Fruit fly (Drosophila melanogaster) whole organism, prepupa: Measurements from ENCODE around the gene sog.

ENCODE experiments used
- CG10631 ChIP-seq: fragments of 200-800 bp; sonication (Bioruptor generic); optimal IDR thresholded peaks from 2 replicates; lab custom pipeline; 2016; ENCODE audit warnings: missing biosample characterization, missing genetic modification characterization
- CG11294 ChIP-seq: fragments of 200-800 bp; sonication (Bioruptor generic); IDR thresholded peaks from 2 replicates; pipeline ENCODE4 v1.3.6; 2022; ENCODE audit warnings: missing biosample characterization, missing genetic modification characterization
- CG11762 ChIP-seq: fragments of 200-800 bp; sonication (Bioruptor generic); optimal IDR thresholded peaks from 3 replicates; lab custom pipeline; 2016; ENCODE audit warnings: missing biosample characterization, missing genetic modification characterization; ENCODE audit not compliant: insufficient read depth
- CG11902 ChIP-seq: fragments of 200-800 bp; sonication (Bioruptor generic); optimal IDR thresholded peaks from 3 replicates; lab custom pipeline; 2016; ENCODE audit warnings: missing biosample characterization, missing genetic modification characterization
- CG15336 ChIP-seq: fragments of 200-800 bp; sonication (Bioruptor generic); IDR thresholded peaks from 2 replicates; pipeline ENCODE4 v1.3.6; 2022; ENCODE audit warnings: missing biosample characterization, missing genetic modification characterization
- CG1621 ChIP-seq: fragments of 200-800 bp; sonication (Bioruptor generic); optimal IDR thresholded peaks from 3 replicates; lab custom pipeline; 2018; ENCODE audit warnings: missing biosample characterization, mild to moderate bottlenecking, missing genetic modification characterization
- CG16779 ChIP-seq: fragments of 200-800 bp; sonication (Bioruptor generic); optimal IDR thresholded peaks from 3 replicates; lab custom pipeline; 2017; ENCODE audit warnings: missing biosample characterization, mild to moderate bottlenecking, missing genetic modification characterization
- CG31627 ChIP-seq: fragments of 200-800 bp; sonication (Bioruptor generic); optimal IDR thresholded peaks from 3 replicates; lab custom pipeline; 2016; ENCODE audit warnings: missing biosample characterization, missing genetic modification characterization
- CG32006 ChIP-seq: fragments of 200-800 bp; sonication (Bioruptor generic); optimal IDR thresholded peaks from 3 replicates; lab custom pipeline; 2017; ENCODE audit warnings: missing biosample characterization, mild to moderate bottlenecking, missing genetic modification characterization
- CG3919 ChIP-seq: fragments of 200-800 bp; sonication (Bioruptor generic); optimal IDR thresholded peaks from 3 replicates; lab custom pipeline; 2016; ENCODE audit warnings: missing biosample characterization, missing genetic modification characterization
- CG4318 ChIP-seq: fragments of 200-800 bp; sonication (Bioruptor generic); optimal IDR thresholded peaks from 3 replicates; lab custom pipeline; 2017; ENCODE audit warnings: missing biosample characterization, mild to moderate bottlenecking, missing genetic modification characterization
- CG6163 ChIP-seq: fragments of 200-800 bp; sonication (Bioruptor generic); IDR thresholded peaks from 3 replicates; pipeline ENCODE4 v1.3.6; 2022; ENCODE audit warnings: missing biosample characterization, missing genetic modification characterization
- CG6276 ChIP-seq: fragments of 200-800 bp; sonication (Bioruptor generic); optimal IDR thresholded peaks from 2 replicates; lab custom pipeline; 2017; ENCODE audit warnings: missing biosample characterization, mild to moderate bottlenecking, missing genetic modification characterization
- CG6792 ChIP-seq: fragments of 200-800 bp; sonication (Bioruptor generic); optimal IDR thresholded peaks from 3 replicates; lab custom pipeline; 2016; ENCODE audit warnings: missing biosample characterization, missing genetic modification characterization
- CG6808 ChIP-seq: fragments of 200-800 bp; sonication (Bioruptor generic); optimal IDR thresholded peaks from 3 replicates; lab custom pipeline; 2017; ENCODE audit warnings: missing biosample characterization, missing genetic modification characterization, mild to moderate bottlenecking, moderate library complexity, missing genetic modification reagents
- CG7368 ChIP-seq: fragments of 200-800 bp; sonication (Bioruptor generic); optimal IDR thresholded peaks from 3 replicates; lab custom pipeline; 2016; ENCODE audit warnings: missing biosample characterization, missing genetic modification characterization
- CG8119 ChIP-seq: fragments of 200-800 bp; sonication (Bioruptor generic); IDR thresholded peaks from 3 replicates; pipeline ENCODE4 v1.3.6; 2022; ENCODE audit warnings: missing biosample characterization, missing genetic modification characterization
- CG8319 ChIP-seq: fragments of 200-800 bp; sonication (Bioruptor generic); optimal IDR thresholded peaks from 3 replicates; lab custom pipeline; 2016; ENCODE audit warnings: missing biosample characterization, missing genetic modification characterization
- CG8632 ChIP-seq: fragments of 200-800 bp; sonication (Bioruptor generic); optimal IDR thresholded peaks from 3 replicates; lab custom pipeline; 2016; ENCODE audit warnings: missing biosample characterization, missing genetic modification characterization
- CG9139 ChIP-seq: fragments of 200-800 bp; sonication (Bioruptor generic); optimal IDR thresholded peaks from 3 replicates; lab custom pipeline; 2017; ENCODE audit warnings: missing biosample characterization, mild to moderate bottlenecking, missing genetic modification characterization
- Eip78C ChIP-seq: fragments of 200-800 bp; sonication (Bioruptor generic); peaks from one replicate; lab custom pipeline; 2016; ENCODE audit warnings: missing biosample characterization, missing genetic modification characterization
- Eip93F ChIP-seq: fragments of 200-800 bp; sonication (Bioruptor generic); optimal IDR thresholded peaks from 2 replicates; lab custom pipeline; 2016; ENCODE audit warnings: missing biosample characterization, mild to moderate bottlenecking, missing genetic modification characterization
- Ets21C ChIP-seq: fragments of 200-800 bp; sonication (Bioruptor generic); optimal IDR thresholded peaks from 3 replicates; lab custom pipeline; 2016; ENCODE audit warnings: missing biosample characterization, missing genetic modification characterization
- Ets96B ChIP-seq: fragments of 200-800 bp; optimal IDR thresholded peaks from 2 replicates; lab custom pipeline; 2019; ENCODE audit warnings: missing biosample characterization, mild to moderate bottlenecking, missing genetic modification characterization, moderate library complexity
- Gug ChIP-seq: fragments of 200-800 bp; sonication (Bioruptor generic); IDR thresholded peaks from 2 replicates; pipeline ENCODE4 v1.3.6; 2022; ENCODE audit warnings: missing biosample characterization, missing genetic modification characterization
- Hr38 ChIP-seq: sonication (Bioruptor generic); optimal IDR thresholded peaks from 2 replicates; lab custom pipeline; 2016; ENCODE audit warnings: missing biosample characterization, missing genetic modification characterization
- Hr39 ChIP-seq: fragments of 200-800 bp; sonication (Bioruptor generic); optimal IDR thresholded peaks from 2 replicates; lab custom pipeline; 2016; ENCODE audit warnings: missing biosample characterization, missing genetic modification characterization
- Lpt ChIP-seq: fragments of 200-800 bp; sonication (Bioruptor generic); optimal IDR thresholded peaks from 3 replicates; lab custom pipeline; 2016; ENCODE audit warnings: missing biosample characterization, missing genetic modification characterization
- Met ChIP-seq: fragments of 200-800 bp; sonication (Bioruptor generic); optimal IDR thresholded peaks from 3 replicates; lab custom pipeline; 2016; ENCODE audit warnings: missing biosample characterization, missing genetic modification characterization
- OdsH ChIP-seq: fragments of 200-800 bp; sonication (Bioruptor generic); optimal IDR thresholded peaks from 3 replicates; lab custom pipeline; 2016; ENCODE audit warnings: missing biosample characterization, missing genetic modification characterization
- Sox102F ChIP-seq: fragments of 200-800 bp; sonication (Bioruptor generic); optimal IDR thresholded peaks from 2 replicates; lab custom pipeline; 2016; ENCODE audit warnings: missing biosample characterization, mild to moderate bottlenecking, missing genetic modification characterization
- Sox14 ChIP-seq: fragments of 200-800 bp; sonication (Bioruptor generic); optimal IDR thresholded peaks from 3 replicates; lab custom pipeline; 2016; ENCODE audit warnings: missing biosample characterization, missing genetic modification characterization
- Sox15 ChIP-seq: fragments of 200-800 bp; sonication (Bioruptor generic); optimal IDR thresholded peaks from 3 replicates; lab custom pipeline; 2016; ENCODE audit warnings: missing biosample characterization, missing genetic modification characterization
- achi ChIP-seq: fragments of 200-800 bp; sonication (Bioruptor generic); optimal IDR thresholded peaks from 3 replicates; lab custom pipeline; 2016; ENCODE audit warnings: missing biosample characterization, missing genetic modification characterization
- acj6 ChIP-seq: fragments of 200-800 bp; sonication (Bioruptor generic); optimal IDR thresholded peaks from 3 replicates; lab custom pipeline; 2016; ENCODE audit warnings: missing biosample characterization, missing genetic modification characterization
- cyc ChIP-seq: fragments of 200-800 bp; sonication (Bioruptor generic); optimal IDR thresholded peaks from 3 replicates; lab custom pipeline; 2016; ENCODE audit warnings: missing biosample characterization, missing genetic modification characterization
- dac ChIP-seq: fragments of 200-800 bp; sonication (Bioruptor generic); optimal IDR thresholded peaks from 2 replicates; lab custom pipeline; 2017; ENCODE audit warnings: missing biosample characterization, mild to moderate bottlenecking, missing genetic modification characterization
- eg ChIP-seq: fragments of 200-800 bp; sonication (Bioruptor generic); IDR thresholded peaks from 3 replicates; pipeline ENCODE4 v1.3.6; 2022; ENCODE audit warnings: missing biosample characterization, missing genetic modification characterization
- fkh ChIP-seq: fragments of 200-800 bp; sonication (Bioruptor generic); optimal IDR thresholded peaks from 3 replicates; lab custom pipeline; 2017; ENCODE audit warnings: missing biosample characterization, mild to moderate bottlenecking, missing genetic modification characterization, moderate library complexity
- lz ChIP-seq: fragments of 200-800 bp; sonication (Bioruptor generic); optimal IDR thresholded peaks from 3 replicates; lab custom pipeline; 2016; ENCODE audit warnings: missing biosample characterization, missing genetic modification characterization
- net ChIP-seq: fragments of 200-800 bp; sonication (Bioruptor generic); optimal IDR thresholded peaks from 3 replicates; lab custom pipeline; 2016; ENCODE audit warnings: missing biosample characterization, missing genetic modification characterization
- pdm3 ChIP-seq: fragments of 200-800 bp; sonication (Bioruptor generic); optimal IDR thresholded peaks from 3 replicates; lab custom pipeline; 2016; ENCODE audit warnings: missing biosample characterization, missing genetic modification characterization
- ss ChIP-seq, 2 experiments: fragments of 200-800 bp; sonication (Bioruptor generic); optimal IDR thresholded peaks; 2 replicates in 1 of 2; 3 replicates in 1 of 2; lab custom pipeline; 2017 to 2018; ENCODE audit warnings: mild to moderate bottlenecking in 2 of 2, missing biosample characterization in 2 of 2, missing genetic modification characterization in 2 of 2, moderate library complexity in 1 of 2
- svp ChIP-seq: fragments of 200-800 bp; sonication (Bioruptor generic); peaks from one replicate; lab custom pipeline; 2016; ENCODE audit warnings: missing biosample characterization, missing genetic modification characterization
- topi ChIP-seq: fragments of 200-800 bp; sonication (Bioruptor generic); optimal IDR thresholded peaks from 3 replicates; lab custom pipeline; 2016; ENCODE audit warnings: missing biosample characterization, missing genetic modification characterization
- vri ChIP-seq: fragments of 200-800 bp; sonication (Bioruptor generic); optimal IDR thresholded peaks from 3 replicates; lab custom pipeline; 2016; ENCODE audit warnings: missing biosample characterization, mild to moderate bottlenecking, missing genetic modification characterization

The sog gene

dm6 chrX:15626279-15626678, 7.0 kb downstream of the sog start (continued):
- TF ChIP-seq Sox14 (no peak), CG4318 (no peak), CG8632 (GFP tag; lab: Kevin White, UChicago) (no peak), CG8119 (GFP tag; lab: Robert Waterston, UW) (peak; percentile 39; the same call in 2 of the 3 replicates), ss (GFP tag; optimal IDR thresholded peaks at IDR 0.05; lab: Kevin White, UChicago) (peak in 1 of 2 experiments; percentile 22), CG1621 (tag; lab: Kevin White, UChicago) (peak; percentile 39), CG32006 (GFP tag; lab: Kevin White, UChicago) (peak; percentile 2), Met (no peak), dac (no peak), CG6163 (GFP tag; lab: Robert Waterston, UW) (peak; percentile 57; the same call in 1 of the 3 replicates), pdm3 (GFP tag; lab: Kevin White, UChicago) (no peak), eg (GFP tag; lab: Robert Waterston, UW) (peak; percentile 72; the same call in 2 of the 3 replicates), CG3919 (GFP tag; lab: Kevin White, UChicago) (peak; percentile 29), Sox102F (GFP tag; lab: Kevin White, UChicago) (no peak), CG9139 (GFP tag; lab: Kevin White, UChicago) (no peak), Hr38 (GFP tag; lab: Kevin White, UChicago) (no peak), CG6276 (no peak), svp (GFP tag; lab: Kevin White, UChicago) (peak; percentile 82), fkh (GFP tag; lab: Kevin White, UChicago) (peak; percentile 6), Eip78C (GFP tag; lab: Kevin White, UChicago) (peak; percentile 56), topi (no peak), Sox15 (GFP tag; lab: Kevin White, UChicago) (no peak), CG11902 (GFP tag; lab: Kevin White, UChicago) (peak; percentile 17), CG16779 (tag; lab: Kevin White, UChicago) (no peak), CG11762 (no peak), CG31627 (GFP tag; lab: Kevin White, UChicago) (no peak), Gug (GFP tag; lab: Robert Waterston, UW) (no peak), Eip93F (GFP tag; lab: Kevin White, UChicago) (no peak), cyc (GFP tag; lab: Kevin White, UChicago) (no peak), CG8319 (GFP tag; lab: Kevin White, UChicago) (no peak), vri (no peak), CG6792 (GFP tag; lab: Kevin White, UChicago) (no peak), CG11294 (GFP tag; lab: Robert Waterston, UW) (no peak)
- TF ChIP-seq, all 60 proteins: peak for 13

dm6 chrX:15623809-15624208, 9.4 kb downstream of the sog start:
- no peak for TF ChIP-seq CG1621 (tag; lab: Kevin White, UChicago)
- TF ChIP-seq Eip93F (GFP tag; lab: Kevin White, UChicago): no peak
- TF ChIP-seq acj6 (GFP tag; lab: Kevin White, UChicago): no peak
- TF ChIP-seq CG11762: no peak
- no peak for TF ChIP-seq fkh (GFP tag; lab: Kevin White, UChicago)
- TF ChIP-seq CG31627 (GFP tag; lab: Kevin White, UChicago): no peak
- no peak for TF ChIP-seq Sox102F (GFP tag; lab: Kevin White, UChicago)
- no peak for TF ChIP-seq CG32006 (GFP tag; lab: Kevin White, UChicago)
- no peak for TF ChIP-seq lz (GFP tag; lab: Kevin White, UChicago)
- no peak for TF ChIP-seq Met
- no peak for TF ChIP-seq topi
- no peak for TF ChIP-seq CG11294 (GFP tag; lab: Robert Waterston, UW)
- TF ChIP-seq OdsH (GFP tag; lab: Kevin White, UChicago): no peak

- TF ChIP-seq CG8632 (GFP tag; lab: Kevin White, UChicago) (peak; percentile 76), CG15336 (peak; percentile 91), CG8319 (GFP tag; lab: Kevin White, UChicago) (peak; percentile 62), CG10631 (GFP tag; lab: Kevin White, UChicago) (peak; percentile 70), net (GFP tag; lab: Kevin White, UChicago) (peak; percentile 75), CG6792 (GFP tag; lab: Kevin White, UChicago) (peak; percentile 87), CG11762 (peak; percentile 46), CG6808 (peak; percentile 73), lz (GFP tag; lab: Kevin White, UChicago) (peak; percentile 84), CG32006 (GFP tag; lab: Kevin White, UChicago) (peak; percentile 89), CG7368 (GFP tag; lab: Kevin White, UChicago) (peak; percentile 76), Hr39 (GFP tag; lab: Kevin White, UChicago) (peak; percentile 89), Met (peak; percentile 88), Ets96B (tag; lab: Kevin White, UChicago) (peak; percentile 69), Eip93F (GFP tag; lab: Kevin White, UChicago) (peak; percentile 75), Ets21C (GFP tag; lab: Kevin White, UChicago) (peak; percentile 74), CG16779 (tag; lab: Kevin White, UChicago) (peak; percentile 74), CG6276 (peak; percentile 78), vri (peak; percentile 78), Sox102F (GFP tag; lab: Kevin White, UChicago) (peak; percentile 82), fkh (GFP tag; lab: Kevin White, UChicago) (peak; percentile 17), Lpt (GFP tag; lab: Kevin White, UChicago) (peak; percentile 77), achi (peak; percentile 76)
Measured at dm6 chrX:15622970-15623402, 10.2 kb downstream of the sog start.
